Fruit fly (Drosophila melanogaster) whole organism, pupa: Measurements from ENCODE around the gene L2HGDH.
A peak's percentile ranks its signal among the peaks of the same experiment; 100 is the strongest.

ENCODE experiments used
- CG10348 ChIP-seq: fragments of 200-800 bp; sonication (Bioruptor generic); IDR thresholded peaks from 2 replicates; pipeline ENCODE4 v1.3.6; 2022; ENCODE audit warnings: missing biosample characterization, missing genetic modification characterization
- CG13204 ChIP-seq: fragments of 200-800 bp; sonication (Bioruptor generic); optimal IDR thresholded peaks from 2 replicates; lab custom pipeline; 2018; ENCODE audit warnings: missing biosample characterization, mild to moderate bottlenecking, missing genetic modification characterization, moderate library complexity
- CG32121 ChIP-seq: fragments of 200-800 bp; sonication (Bioruptor generic); IDR thresholded peaks from 2 replicates; pipeline ENCODE4 v1.3.6; 2022; ENCODE audit warnings: missing biosample characterization, missing genetic modification characterization
- CG8159 ChIP-seq: fragments of 200-800 bp; sonication (Bioruptor generic); optimal IDR thresholded peaks from 3 replicates; lab custom pipeline; 2018; ENCODE audit warnings: missing biosample characterization, mild to moderate bottlenecking, missing genetic modification characterization, moderate library complexity
- CG8301 ChIP-seq: fragments of 200-800 bp; sonication (Bioruptor generic); optimal IDR thresholded peaks from 2 replicates; lab custom pipeline; 2018; ENCODE audit warnings: missing biosample characterization, mild to moderate bottlenecking, missing genetic modification characterization
- D1 ChIP-seq: fragments of 200-800 bp; sonication (Bioruptor generic); optimal IDR thresholded peaks from 2 replicates; lab custom pipeline; 2018; ENCODE audit warnings: missing biosample characterization, mild to moderate bottlenecking, missing genetic modification characterization, moderate library complexity
- EcR ChIP-seq: fragments of 200-800 bp; sonication (Bioruptor generic); optimal IDR thresholded peaks from 3 replicates; lab custom pipeline; 2019; ENCODE audit warnings: missing biosample characterization, missing genetic modification characterization, mild to moderate bottlenecking, moderate library complexity, missing genetic modification reagents
- Pif1B ChIP-seq: fragments of 200-800 bp; sonication (Bioruptor generic); optimal IDR thresholded peaks from 3 replicates; lab custom pipeline; 2016; ENCODE audit warnings: missing biosample characterization, missing genetic modification characterization
- fd96Ca ChIP-seq: fragments of 200-800 bp; sonication (Bioruptor generic); IDR thresholded peaks from 3 replicates; pipeline ENCODE4 v1.3.6; 2022; ENCODE audit warnings: missing biosample characterization, missing genetic modification characterization
- rn ChIP-seq: fragments of 200-800 bp; sonication (Bioruptor generic); IDR thresholded peaks from 2 replicates; pipeline ENCODE4 v1.3.6; 2022; ENCODE audit warnings: missing biosample characterization, missing genetic modification characterization

DNA sequence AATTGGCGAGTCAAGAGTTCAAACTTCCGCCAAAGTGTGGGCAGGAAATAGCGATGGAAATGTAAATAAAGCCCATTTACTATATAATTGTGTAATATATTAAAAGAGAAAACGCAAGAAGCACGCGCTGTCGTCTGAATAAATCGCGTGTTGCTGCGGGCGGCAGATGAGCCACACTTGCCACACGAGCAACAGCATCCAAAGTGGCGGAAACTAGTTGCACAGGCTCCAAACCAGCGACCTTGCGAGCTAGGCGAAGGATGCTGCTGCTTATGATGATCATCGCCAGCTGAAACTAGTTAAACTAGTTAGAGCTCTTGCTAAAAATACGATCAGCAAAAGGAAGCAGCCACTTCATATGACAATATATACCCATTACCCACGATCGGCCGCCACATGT is 5.2 kb upstream of the L2HGDH start:
- no peak for TF ChIP-seq CG32121 (GFP tag; lab: Robert Waterston, UW)
- no peak for TF ChIP-seq CG13204 (GFP tag; lab: Kevin White, UChicago)
- TF ChIP-seq Pif1B (GFP tag; lab: Kevin White, UChicago): no peak
- TF ChIP-seq CG8301 (tag; lab: Kevin White, UChicago): no peak
- TF ChIP-seq D1 (tag; lab: Kevin White, UChicago): no peak
- no peak for TF ChIP-seq fd96Ca (GFP tag; lab: Robert Waterston, UW)
- no peak for TF ChIP-seq rn (GFP tag; lab: Robert Waterston, UW)
- no peak for TF ChIP-seq CG8159
- peak; percentile 52 for TF ChIP-seq EcR
- no peak for TF ChIP-seq CG10348
